Fruit fly (Drosophila melanogaster) whole organism, embryonic: ENCODE measurements around the gene Jupiter.

ENCODE experiments used
- Atf3 ChIP-seq: fragments of 200-800 bp; sonication (Bioruptor generic); optimal IDR thresholded peaks from 3 replicates; lab custom pipeline; 2016; ENCODE audit warnings: missing biosample characterization, missing genetic modification characterization
- C15 ChIP-seq: fragments of 200-800 bp; sonication (Bioruptor generic); IDR thresholded peaks from 3 replicates; pipeline ENCODE4 v1.3.6; 2022; ENCODE audit warnings: missing biosample characterization, missing genetic modification characterization
- CG10267 ChIP-seq: fragments of 200-800 bp; sonication (Bioruptor generic); optimal IDR thresholded peaks from 2 replicates; lab custom pipeline; 2018; ENCODE audit warnings: missing biosample characterization, mild to moderate bottlenecking, missing genetic modification characterization, moderate library complexity
- CG10366 ChIP-seq: fragments of 200-800 bp; sonication (Bioruptor generic); IDR thresholded peaks from 2 replicates; pipeline ENCODE4 v1.3.6; 2022; ENCODE audit warnings: missing biosample characterization, missing genetic modification characterization
- CG10462 ChIP-seq: fragments of 200-800 bp; sonication (Bioruptor generic); optimal IDR thresholded peaks from 2 replicates; lab custom pipeline; 2016; ENCODE audit warnings: missing biosample characterization, missing genetic modification characterization
- CG12155 ChIP-seq: fragments of 200-800 bp; sonication (Bioruptor generic); optimal IDR thresholded peaks from 3 replicates; lab custom pipeline; 2016; ENCODE audit warnings: missing biosample characterization, missing genetic modification characterization
- CG13775 ChIP-seq: fragments of 200-800 bp; sonication (Bioruptor generic); optimal IDR thresholded peaks from 3 replicates; lab custom pipeline; 2017; ENCODE audit warnings: missing biosample characterization, mild to moderate bottlenecking, missing genetic modification characterization
- CG14014 ChIP-seq: fragments of 200-800 bp; sonication (Bioruptor generic); IDR thresholded peaks from 2 replicates; pipeline ENCODE4 v1.3.6; 2022; ENCODE audit warnings: missing biosample characterization, missing genetic modification characterization
- CG14050 ChIP-seq: fragments of 200-800 bp; sonication (Bioruptor generic); IDR thresholded peaks from 3 replicates; pipeline ENCODE4 v1.3.6; 2022; ENCODE audit warnings: missing biosample characterization, missing genetic modification characterization
- CG14667 ChIP-seq: fragments of 200-800 bp; sonication (Bioruptor generic); IDR thresholded peaks from 2 replicates; pipeline ENCODE4 v1.3.6; 2022; ENCODE audit warnings: missing biosample characterization, missing genetic modification characterization
- CG16813 ChIP-seq: fragments of 200-800 bp; sonication (Bioruptor generic); IDR thresholded peaks from 3 replicates; pipeline ENCODE4 v1.3.6; 2022; ENCODE audit warnings: missing biosample characterization, missing genetic modification characterization; ENCODE audit not compliant: partially characterized antibody
- CG18764 ChIP-seq: fragments of 200-800 bp; sonication (Bioruptor generic); optimal IDR thresholded peaks from 3 replicates; lab custom pipeline; 2016; ENCODE audit warnings: missing biosample characterization, missing genetic modification characterization
- CG2889 ChIP-seq: fragments of 200-800 bp; sonication (Bioruptor generic); IDR thresholded peaks from 3 replicates; pipeline ENCODE4 v1.3.6; 2022; ENCODE audit warnings: missing biosample characterization, missing genetic modification characterization
- CG3065 ChIP-seq: fragments of 200-800 bp; sonication (Bioruptor generic); optimal IDR thresholded peaks from 2 replicates; lab custom pipeline; 2016; ENCODE audit warnings: missing biosample characterization, missing genetic modification characterization
- CG5180 ChIP-seq: fragments of 200-800 bp; sonication (Bioruptor generic); optimal IDR thresholded peaks from 3 replicates; lab custom pipeline; 2017; ENCODE audit warnings: missing biosample characterization, missing genetic modification characterization, mild to moderate bottlenecking, moderate library complexity, missing genetic modification reagents
- CG9817 ChIP-seq: fragments of 200-800 bp; sonication (Bioruptor generic); optimal IDR thresholded peaks from 2 replicates; lab custom pipeline; 2018; ENCODE audit warnings: missing biosample characterization, mild to moderate bottlenecking, missing genetic modification characterization, moderate library complexity
- CkIIα-i1 ChIP-seq: fragments of 200-800 bp; sonication (Bioruptor generic); IDR thresholded peaks from 2 replicates; pipeline ENCODE4 v1.3.6; 2022; ENCODE audit warnings: missing biosample characterization, missing genetic modification characterization
- D19B ChIP-seq: fragments of 200-800 bp; sonication (Bioruptor generic); optimal IDR thresholded peaks from 2 replicates; lab custom pipeline; 2017; ENCODE audit warnings: missing biosample characterization, mild to moderate bottlenecking, missing genetic modification characterization
- Deaf1 ChIP-seq: fragments of 200-800 bp; optimal IDR thresholded peaks from 3 replicates; lab custom pipeline; 2019; ENCODE audit warnings: missing biosample characterization, mild to moderate bottlenecking, missing genetic modification characterization, moderate library complexity
- Ets65A ChIP-seq: fragments of 200-800 bp; sonication (Bioruptor generic); peaks from one replicate; lab custom pipeline; 2016; ENCODE audit warnings: missing biosample characterization, missing genetic modification characterization
- H15 ChIP-seq: fragments of 200-800 bp; sonication (Bioruptor generic); IDR thresholded peaks from 3 replicates; pipeline ENCODE4 v1.3.6; 2022; ENCODE audit warnings: missing biosample characterization, missing genetic modification characterization
- HLH3B ChIP-seq: fragments of 200-800 bp; sonication (Bioruptor generic); IDR thresholded peaks from 2 replicates; pipeline ENCODE4 v1.3.6; 2022; ENCODE audit warnings: missing biosample characterization, missing genetic modification characterization
- Lhr ChIP-seq: fragments of 200-800 bp; sonication (Bioruptor generic); optimal IDR thresholded peaks from 3 replicates; lab custom pipeline; 2017; ENCODE audit warnings: mild to moderate bottlenecking, missing biosample characterization, missing genetic modification reagents, missing genetic modification characterization
- Myb ChIP-seq: fragments of 200-800 bp; sonication (Bioruptor generic); optimal IDR thresholded peaks from 2 replicates; lab custom pipeline; 2016; ENCODE audit warnings: missing biosample characterization, missing genetic modification characterization
- Optix ChIP-seq: fragments of 200-800 bp; sonication (Bioruptor generic); IDR thresholded peaks from 3 replicates; pipeline ENCODE4 v1.3.6; 2022; ENCODE audit warnings: missing biosample characterization, missing genetic modification characterization
- PHDP ChIP-seq: fragments of 200-800 bp; sonication (Bioruptor generic); optimal IDR thresholded peaks from 3 replicates; lab custom pipeline; 2018; ENCODE audit warnings: missing biosample characterization, mild to moderate bottlenecking, missing genetic modification characterization, moderate library complexity
- Rfx ChIP-seq: fragments of 200-800 bp; sonication (Bioruptor generic); IDR thresholded peaks from 2 replicates; pipeline ENCODE4 v1.3.6; 2022; ENCODE audit warnings: missing biosample characterization, missing genetic modification characterization
- Spps ChIP-seq: fragments of 200-800 bp; sonication (Bioruptor generic); optimal IDR thresholded peaks from 2 replicates; lab custom pipeline; 2018; ENCODE audit warnings: missing biosample characterization, mild to moderate bottlenecking, missing genetic modification characterization
- Xbp1 ChIP-seq: fragments of 200-800 bp; sonication (Bioruptor generic); optimal IDR thresholded peaks from 3 replicates; lab custom pipeline; 2016; ENCODE audit warnings: missing biosample characterization, mild to moderate bottlenecking, missing genetic modification characterization
- ase ChIP-seq: fragments of 200-800 bp; sonication (Bioruptor generic); IDR thresholded peaks from 3 replicates; pipeline ENCODE4 v1.3.6; 2022; ENCODE audit warnings: missing biosample characterization, missing genetic modification characterization
- ato ChIP-seq: fragments of 200-800 bp; sonication (Bioruptor generic); IDR thresholded peaks from 2 replicates; pipeline ENCODE4 v1.3.6; 2022; ENCODE audit warnings: missing biosample characterization, missing genetic modification characterization; ENCODE audit not compliant: partially characterized antibody
- bbx ChIP-seq: fragments of 200-800 bp; sonication (Bioruptor generic); IDR thresholded peaks from 2 replicates; pipeline ENCODE4 v1.3.6; 2022; ENCODE audit warnings: missing biosample characterization, missing genetic modification characterization; ENCODE audit not compliant: partially characterized antibody
- bigmax ChIP-seq: fragments of 200-800 bp; sonication (Bioruptor generic); optimal IDR thresholded peaks from 2 replicates; lab custom pipeline; 2018; ENCODE audit warnings: missing biosample characterization, mild to moderate bottlenecking, missing genetic modification characterization
- crc ChIP-seq: fragments of 200-800 bp; sonication (Bioruptor generic); optimal IDR thresholded peaks from 2 replicates; lab custom pipeline; 2016; ENCODE audit warnings: missing biosample characterization, missing genetic modification characterization
- croc ChIP-seq: fragments of 200-800 bp; sonication (Bioruptor generic); conservative IDR thresholded peaks from 3 replicates; pipeline ENCODE4 v1.3.6; 2022; ENCODE audit warnings: missing biosample characterization, missing genetic modification characterization
- crol ChIP-seq: fragments of 200-800 bp; sonication (Bioruptor generic); IDR thresholded peaks from 2 replicates; pipeline ENCODE4 v1.3.6; 2022; ENCODE audit warnings: missing biosample characterization, missing genetic modification characterization
- da ChIP-seq: fragments of 200-800 bp; sonication (Bioruptor generic); optimal IDR thresholded peaks from 2 replicates; lab custom pipeline; 2016; ENCODE audit warnings: missing biosample characterization, missing genetic modification characterization
- dimm ChIP-seq: fragments of 200-800 bp; sonication (Bioruptor generic); IDR thresholded peaks from 2 replicates; pipeline ENCODE4 v1.3.6; 2022; ENCODE audit warnings: missing biosample characterization, missing genetic modification characterization
- disco-r ChIP-seq: fragments of 200-800 bp; sonication (Bioruptor generic); optimal IDR thresholded peaks from 2 replicates; lab custom pipeline; 2016; ENCODE audit warnings: missing biosample characterization, missing genetic modification characterization
- fru ChIP-seq: fragments of >200 bp; optimal IDR thresholded peaks from 2 replicates; lab custom pipeline; 2017
- ftz-f1 ChIP-seq: fragments of 200-800 bp; sonication (Bioruptor generic); optimal IDR thresholded peaks from 2 replicates; lab custom pipeline; 2016; ENCODE audit warnings: missing biosample characterization, missing genetic modification characterization
- gt ChIP-seq: fragments of 200-800 bp; sonication (Bioruptor generic); IDR thresholded peaks from 2 replicates; pipeline ENCODE4 v1.3.6; 2022; ENCODE audit warnings: missing biosample characterization, missing genetic modification characterization
- hbn ChIP-seq: fragments of 200-800 bp; sonication (Bioruptor generic); IDR thresholded peaks from 2 replicates; pipeline ENCODE4 v1.3.6; 2022; ENCODE audit warnings: missing biosample characterization, missing genetic modification characterization; ENCODE audit not compliant: partially characterized antibody
- kay ChIP-seq: fragments of 200-800 bp; sonication (Bioruptor generic); optimal IDR thresholded peaks from 2 replicates; lab custom pipeline; 2016; ENCODE audit warnings: missing biosample characterization, missing genetic modification characterization
- onecut ChIP-seq: fragments of 200-800 bp; sonication (Bioruptor generic); IDR thresholded peaks from 2 replicates; pipeline ENCODE4 v1.3.6; 2022; ENCODE audit warnings: missing biosample characterization, missing genetic modification characterization
- pita ChIP-seq: fragments of 200-800 bp; sonication (Bioruptor generic); optimal IDR thresholded peaks from 2 replicates; lab custom pipeline; 2017; ENCODE audit warnings: missing biosample characterization, mild to moderate bottlenecking, missing genetic modification characterization
- psq ChIP-seq: fragments of 200-800 bp; sonication (Bioruptor generic); optimal IDR thresholded peaks from 2 replicates; lab custom pipeline; 2017; ENCODE audit warnings: missing biosample characterization, missing genetic modification characterization
- run ChIP-seq: fragments of 200-800 bp; sonication (Bioruptor generic); optimal IDR thresholded peaks from 3 replicates; lab custom pipeline; 2018; ENCODE audit warnings: missing biosample characterization, mild to moderate bottlenecking, missing genetic modification characterization
- wek ChIP-seq: fragments of 200-800 bp; sonication (Bioruptor generic); optimal IDR thresholded peaks from 3 replicates; lab custom pipeline; 2018; ENCODE audit warnings: missing biosample characterization, mild to moderate bottlenecking, missing genetic modification characterization, moderate library complexity
- zf30C ChIP-seq: fragments of 200-800 bp; sonication (Bioruptor generic); optimal IDR thresholded peaks from 3 replicates; lab custom pipeline; 2018; ENCODE audit warnings: missing biosample characterization, mild to moderate bottlenecking, missing genetic modification characterization

Jupiter gene

DNA sequence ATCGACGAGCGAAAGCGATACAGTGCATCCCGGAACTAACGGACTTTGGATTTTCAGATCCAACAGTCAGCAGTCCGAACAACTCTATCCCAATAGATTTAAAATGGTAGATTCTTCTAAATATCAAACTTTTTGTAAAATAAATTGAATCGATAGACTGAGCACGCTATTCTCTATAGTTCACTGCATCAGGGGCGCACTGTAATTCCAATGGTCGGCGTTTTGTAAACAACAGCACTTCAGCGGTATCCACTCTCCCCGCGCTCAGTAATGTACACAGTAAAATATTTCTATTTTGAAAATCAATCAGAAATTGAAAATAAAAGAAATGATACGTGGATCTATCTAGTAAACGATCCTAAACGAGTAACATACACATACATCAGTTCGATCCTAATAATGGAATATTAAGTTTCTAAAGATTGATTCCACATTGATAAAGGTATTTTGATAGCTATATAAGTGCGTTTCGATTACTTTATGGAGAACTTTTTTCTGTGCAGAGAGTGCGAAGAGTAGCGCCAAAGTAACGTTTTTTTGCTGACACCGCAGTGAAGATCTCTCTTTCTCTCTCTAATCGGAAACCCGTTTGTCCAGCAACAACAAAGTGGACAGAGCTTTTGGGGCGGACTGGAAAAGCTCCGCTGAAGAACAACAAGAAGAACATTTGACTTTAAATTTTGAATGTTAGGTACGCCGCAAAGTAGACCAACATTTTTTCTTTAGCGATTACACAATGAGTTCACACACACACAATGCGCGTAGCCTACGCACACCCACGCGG, 57.2 kb downstream of the Jupiter start (continued):
- peak; percentile 73 for TF ChIP-seq CG14050 (GFP tag; lab: Robert Waterston, UW)
- TF ChIP-seq CG10366 (GFP tag; lab: Robert Waterston, UW), result peak; percentile 88
- TF ChIP-seq onecut (GFP tag; lab: Robert Waterston, UW), result peak; percentile 90
- TF ChIP-seq H15, result peak; percentile 91
- peak; percentile 49 for TF ChIP-seq Atf3 (GFP tag; lab: Kevin White, UChicago)
- TF ChIP-seq Myb (GFP tag; lab: Kevin White, UChicago), result peak; percentile 74
- no peak for TF ChIP-seq fru
- peak; percentile 88 for TF ChIP-seq CG9817 (tag; lab: Kevin White, UChicago)
- TF ChIP-seq croc (GFP tag; lab: Robert Waterston, UW), result peak; percentile 86
- TF ChIP-seq CG14667 (GFP tag; lab: Robert Waterston, UW), result peak; percentile 91
- peak; percentile 90 for TF ChIP-seq PHDP
- TF ChIP-seq dimm (GFP tag; lab: Robert Waterston, UW), result peak; percentile 69
- no peak for TF ChIP-seq CG16813 (GFP tag; lab: Robert Waterston, UW)
- TF ChIP-seq CG12155 (GFP tag; lab: Kevin White, UChicago), result peak; percentile 87
- TF ChIP-seq ftz-f1 (GFP tag; lab: Kevin White, UChicago), result peak; percentile 34
- TF ChIP-seq CG10462 (GFP tag; lab: Kevin White, UChicago), result peak; percentile 54
- TF ChIP-seq Rfx (GFP tag; lab: Robert Waterston, UW), result peak; percentile 97
- TF ChIP-seq wek, result peak; percentile 50
- no peak for TF ChIP-seq CG3065 (GFP tag; lab: Kevin White, UChicago)
- TF ChIP-seq run, result peak; percentile 77
- no peak for TF ChIP-seq bigmax (GFP tag; lab: Kevin White, UChicago)
- TF ChIP-seq CkIIα-i1, result peak; percentile 56
- TF ChIP-seq CG5180 (GFP tag; lab: Kevin White, UChicago), result peak; percentile 82
- peak; percentile 85 for TF ChIP-seq Spps (tag; lab: Kevin White, UChicago)
- TF ChIP-seq C15 (GFP tag; lab: Robert Waterston, UW), result peak; percentile 79; the same call in 2 of the 3 replicates
- peak; percentile 91 for TF ChIP-seq crc (GFP tag; lab: Kevin White, UChicago)
- peak; percentile 79 for TF ChIP-seq Optix (GFP tag; lab: Robert Waterston, UW)
- peak; percentile 88 for TF ChIP-seq CG10267
- TF ChIP-seq da (GFP tag; lab: Kevin White, UChicago), result peak; percentile 36
- peak; percentile 10; the same call in 1 of the 2 replicates for TF ChIP-seq crol (GFP tag; lab: Robert Waterston, UW)
- TF ChIP-seq bbx, result no peak
- peak; percentile 65 for TF ChIP-seq gt
- no peak for TF ChIP-seq pita (GFP tag; lab: Kevin White, UChicago)
- TF ChIP-seq psq (GFP tag; lab: Kevin White, UChicago), result peak; percentile 56
- TF ChIP-seq CG14014 (GFP tag; lab: Robert Waterston, UW), result peak; percentile 91
- TF ChIP-seq Ets65A (GFP tag; lab: Kevin White, UChicago), result peak; percentile 98
- peak; percentile 92 for TF ChIP-seq kay
- TF ChIP-seq CG13775, result peak; percentile 81
- peak; percentile 7; the same call in 1 of the 2 replicates for TF ChIP-seq ato
- peak; percentile 84; the same call in 2 of the 3 replicates for TF ChIP-seq ase (GFP tag; lab: Robert Waterston, UW)
- peak; percentile 90 for TF ChIP-seq Xbp1 (GFP tag; lab: Kevin White, UChicago)
- TF ChIP-seq Lhr (GFP tag; lab: Kevin White, UChicago), result peak; percentile 25
- peak; percentile 83 for TF ChIP-seq CG2889 (GFP tag; lab: Robert Waterston, UW)
- TF ChIP-seq disco-r (GFP tag; lab: Kevin White, UChicago), result peak; percentile 69
- no peak for TF ChIP-seq zf30C (GFP tag; lab: Kevin White, UChicago)
- peak; percentile 92 for TF ChIP-seq HLH3B (GFP tag; lab: Robert Waterston, UW)
- no peak for TF ChIP-seq hbn (GFP tag; lab: Robert Waterston, UW)
- peak; percentile 80 for TF ChIP-seq Deaf1 (tag; lab: Kevin White, UChicago)
- TF ChIP-seq D19B (GFP tag; lab: Kevin White, UChicago), result peak; percentile 76
- peak; percentile 80 for TF ChIP-seq CG18764 (GFP tag; lab: Kevin White, UChicago)
